Worm (Caenorhabditis elegans): ENCODE measurements around the gene T09A5.5.

- TF ChIP-seq him-1 (tag; optimal IDR thresholded peaks at IDR 0.05) = no peak
- TF ChIP-seq dao-5 (tag; optimal IDR thresholded peaks at IDR 0.05) = no peak
Observed at ce11 chrII:7858101-7858500, 4.5 kb upstream of the T09A5.5 start, which contains the start of gene sds-22.

Data from whole organism, L4/young adult.